Fruit fly (Drosophila melanogaster) whole organism, embryonic: ENCODE measurements around the gene Pat1.

Experiments
- Abd-B ChIP-seq: fragments of 200-800 bp; sonication (Bioruptor generic); optimal IDR thresholded peaks from 2 replicates; lab custom pipeline; 2018; ENCODE audit warnings: missing biosample characterization, mild to moderate bottlenecking, missing genetic modification characterization, moderate library complexity
- Adf1 ChIP-seq: fragments of 200-800 bp; sonication (Bioruptor generic); IDR thresholded peaks from 2 replicates; pipeline ENCODE4 v1.3.6; 2022; ENCODE audit warnings: missing biosample characterization, missing genetic modification characterization
- Aef1 ChIP-seq: fragments of 200-800 bp; sonication (Bioruptor generic); IDR thresholded peaks from 3 replicates; pipeline ENCODE4 v1.3.6; 2022; ENCODE audit warnings: missing biosample characterization, missing genetic modification characterization
- Atf-2 ChIP-seq: fragments of 200-800 bp; sonication (Bioruptor generic); optimal IDR thresholded peaks from 2 replicates; lab custom pipeline; 2016; ENCODE audit warnings: missing biosample characterization, missing genetic modification characterization
- CG11456 ChIP-seq: fragments of 200-800 bp; sonication (Bioruptor generic); IDR thresholded peaks from 3 replicates; pipeline ENCODE4 v1.3.6; 2022; ENCODE audit warnings: missing biosample characterization, missing genetic modification characterization
- CG12104 ChIP-seq: fragments of 200-800 bp; sonication (Bioruptor generic); optimal IDR thresholded peaks from 3 replicates; lab custom pipeline; 2016; ENCODE audit warnings: missing biosample characterization, missing genetic modification characterization
- CG12942 ChIP-seq: fragments of 200-800 bp; sonication (Bioruptor generic); optimal IDR thresholded peaks from 3 replicates; lab custom pipeline; 2016; ENCODE audit warnings: missing biosample characterization, missing genetic modification characterization
- CG13287 ChIP-seq: fragments of 200-800 bp; sonication (Bioruptor generic); IDR thresholded peaks from 2 replicates; pipeline ENCODE4 v1.3.6; 2022; ENCODE audit warnings: missing biosample characterization, missing genetic modification characterization; ENCODE audit not compliant: partially characterized antibody
- CG13775 ChIP-seq: fragments of 200-800 bp; sonication (Bioruptor generic); optimal IDR thresholded peaks from 3 replicates; lab custom pipeline; 2017; ENCODE audit warnings: missing biosample characterization, mild to moderate bottlenecking, missing genetic modification characterization
- CG1602 ChIP-seq: fragments of 200-800 bp; sonication (Bioruptor generic); optimal IDR thresholded peaks from 3 replicates; lab custom pipeline; 2016; ENCODE audit warnings: missing biosample characterization, missing genetic modification characterization
- CG17328 ChIP-seq: fragments of 200-800 bp; sonication (Bioruptor generic); IDR thresholded peaks from 2 replicates; pipeline ENCODE4 v1.3.6; 2022; ENCODE audit warnings: missing biosample characterization, missing genetic modification characterization
- CG17359 ChIP-seq: fragments of 200-800 bp; sonication (Bioruptor generic); optimal IDR thresholded peaks from 3 replicates; lab custom pipeline; 2018; ENCODE audit warnings: missing biosample characterization, mild to moderate bottlenecking, missing genetic modification characterization, moderate library complexity
- CG2875 ChIP-seq: fragments of 200-800 bp; sonication (Bioruptor generic); optimal IDR thresholded peaks from 2 replicates; lab custom pipeline; 2017; ENCODE audit warnings: missing biosample characterization, mild to moderate bottlenecking, missing genetic modification characterization, missing genetic modification reagents
- CG31388 ChIP-seq: fragments of 200-800 bp; sonication (Bioruptor generic); optimal IDR thresholded peaks from 2 replicates; lab custom pipeline; 2016; ENCODE audit warnings: missing biosample characterization, missing genetic modification characterization
- CG32767 ChIP-seq: fragments of 200-800 bp; sonication (Bioruptor generic); IDR thresholded peaks from 2 replicates; pipeline ENCODE4 v1.3.6; 2022; ENCODE audit warnings: missing biosample characterization, missing genetic modification characterization
- CG32772 ChIP-seq: fragments of 200-800 bp; sonication (Bioruptor generic); IDR thresholded peaks from 2 replicates; pipeline ENCODE4 v1.3.6; 2022; ENCODE audit warnings: missing biosample characterization, missing genetic modification characterization
- Doc2 ChIP-seq: fragments of 200-800 bp; sonication (Bioruptor generic); IDR thresholded peaks from 2 replicates; pipeline ENCODE4 v1.3.6; 2022; ENCODE audit warnings: missing biosample characterization, missing genetic modification characterization
- Dref ChIP-seq: fragments of 200-800 bp; sonication (Bioruptor generic); IDR thresholded peaks from 2 replicates; pipeline ENCODE4 v1.3.6; 2022; ENCODE audit warnings: missing biosample characterization, missing genetic modification characterization
- Eip74EF ChIP-seq, 2 experiments: fragments of 200-800 bp in 1 of 2; fragments of >200 bp in 1 of 2; sonication (Bioruptor generic) in 1 of 2; optimal IDR thresholded peaks; 2 replicates each; lab custom pipeline; 2017 to 2019; ENCODE audit warnings: missing biosample characterization in 2 of 2, missing genetic modification characterization in 2 of 2, mild to moderate bottlenecking in 1 of 2, moderate library complexity in 1 of 2
- Fer2 ChIP-seq: fragments of 200-800 bp; sonication (Bioruptor generic); optimal IDR thresholded peaks from 2 replicates; lab custom pipeline; 2018; ENCODE audit warnings: missing biosample characterization, mild to moderate bottlenecking, missing genetic modification characterization, moderate library complexity
- H2.0 ChIP-seq: fragments of 200-800 bp; sonication (Bioruptor generic); IDR thresholded peaks from 2 replicates; pipeline ENCODE4 v1.3.6; 2022; ENCODE audit warnings: missing biosample characterization, missing genetic modification characterization
- HLH54F ChIP-seq: fragments of 200-800 bp; sonication (Bioruptor generic); optimal IDR thresholded peaks from 3 replicates; lab custom pipeline; 2016; ENCODE audit warnings: missing biosample characterization, missing genetic modification characterization
- Hmx ChIP-seq: fragments of 200-800 bp; sonication (Bioruptor generic); optimal IDR thresholded peaks from 2 replicates; lab custom pipeline; 2016; ENCODE audit warnings: missing biosample characterization, missing genetic modification characterization
- Max ChIP-seq: fragments of 200-800 bp; sonication (Bioruptor generic); optimal IDR thresholded peaks from 2 replicates; lab custom pipeline; 2016; ENCODE audit warnings: missing biosample characterization, mild to moderate bottlenecking, missing genetic modification characterization
- Nf-YC ChIP-seq: fragments of 200-800 bp; optimal IDR thresholded peaks from 3 replicates; lab custom pipeline; 2019; ENCODE audit warnings: missing biosample characterization, mild to moderate bottlenecking, missing genetic modification characterization, moderate library complexity
- Oli ChIP-seq: fragments of 200-800 bp; sonication (Bioruptor generic); optimal IDR thresholded peaks from 2 replicates; lab custom pipeline; 2018; ENCODE audit warnings: missing biosample characterization, mild to moderate bottlenecking, missing genetic modification characterization, moderate library complexity
- Rfx ChIP-seq: fragments of 200-800 bp; sonication (Bioruptor generic); IDR thresholded peaks from 2 replicates; pipeline ENCODE4 v1.3.6; 2022; ENCODE audit warnings: missing biosample characterization, missing genetic modification characterization
- Stat92E ChIP-seq, 3 experiments: fragments of >200 bp in 2 of 3; fragments of 200-800 bp in 1 of 3; sonication (Bioruptor generic) in 1 of 3; optimal IDR thresholded peaks; 2 replicates each; lab custom pipeline; 2017 to 2019; ENCODE audit warnings: missing biosample characterization in 3 of 3, missing genetic modification characterization in 3 of 3, mild to moderate bottlenecking in 1 of 3, moderate library complexity in 1 of 3
- Trl ChIP-seq, 3 experiments: fragments of >200 bp in 2 of 3; fragments of 200-800 bp in 1 of 3; sonication (Bioruptor generic) in 1 of 3; optimal IDR thresholded peaks; 2 replicates in 1 of 3; 3 replicates in 2 of 3; lab custom pipeline; 2016 to 2017; ENCODE audit warnings: missing biosample characterization in 1 of 3, missing genetic modification characterization in 1 of 3
- aop ChIP-seq: fragments of 200-800 bp; sonication (Bioruptor generic); IDR thresholded peaks from 2 replicates; pipeline ENCODE4 v1.3.6; 2022; ENCODE audit warnings: missing biosample characterization, missing genetic modification characterization
- ato ChIP-seq: fragments of 200-800 bp; sonication (Bioruptor generic); IDR thresholded peaks from 2 replicates; pipeline ENCODE4 v1.3.6; 2022; ENCODE audit warnings: missing biosample characterization, missing genetic modification characterization; ENCODE audit not compliant: partially characterized antibody
- az2 ChIP-seq: fragments of 200-800 bp; sonication (Bioruptor generic); optimal IDR thresholded peaks from 3 replicates; lab custom pipeline; 2016; ENCODE audit warnings: missing biosample characterization, missing genetic modification characterization
- chm ChIP-seq: fragments of 200-800 bp; sonication (Bioruptor generic); IDR thresholded peaks from 2 replicates; pipeline ENCODE4 v1.3.6; 2022; ENCODE audit warnings: missing biosample characterization, missing genetic modification characterization
- croc ChIP-seq: fragments of 200-800 bp; sonication (Bioruptor generic); conservative IDR thresholded peaks from 3 replicates; pipeline ENCODE4 v1.3.6; 2022; ENCODE audit warnings: missing biosample characterization, missing genetic modification characterization
- gsb-n ChIP-seq: fragments of 200-800 bp; sonication (Bioruptor generic); optimal IDR thresholded peaks from 3 replicates; lab custom pipeline; 2018; ENCODE audit warnings: missing biosample characterization, mild to moderate bottlenecking, missing genetic modification characterization
- ham ChIP-seq: fragments of 200-800 bp; sonication (Bioruptor generic); IDR thresholded peaks from 2 replicates; pipeline ENCODE4 v1.3.6; 2022; ENCODE audit warnings: missing biosample characterization, missing genetic modification characterization
- hbn ChIP-seq: fragments of 200-800 bp; sonication (Bioruptor generic); IDR thresholded peaks from 2 replicates; pipeline ENCODE4 v1.3.6; 2022; ENCODE audit warnings: missing biosample characterization, missing genetic modification characterization; ENCODE audit not compliant: partially characterized antibody
- her ChIP-seq: fragments of 200-800 bp; sonication (Bioruptor generic); optimal IDR thresholded peaks from 2 replicates; lab custom pipeline; 2016; ENCODE audit warnings: missing biosample characterization, missing genetic modification characterization
- lbe ChIP-seq: fragments of 200-800 bp; sonication (Bioruptor generic); optimal IDR thresholded peaks from 2 replicates; lab custom pipeline; 2016; ENCODE audit warnings: missing biosample characterization, mild to moderate bottlenecking, missing genetic modification characterization
- lov ChIP-seq, 2 experiments: fragments of 200-800 bp in 1 of 2; fragments of >200 bp in 1 of 2; sonication (Bioruptor generic) in 1 of 2; IDR thresholded peaks in 1 of 2; optimal IDR thresholded peaks in 1 of 2; 2 replicates in 1 of 2; 3 replicates in 1 of 2; pipeline versions ENCODE4 v1.3.6 to Lab custom; 2017 to 2022; ENCODE audit warnings: missing biosample characterization in 1 of 2, missing genetic modification characterization in 1 of 2
- mirr ChIP-seq: fragments of 200-800 bp; sonication (Bioruptor generic); optimal IDR thresholded peaks from 3 replicates; lab custom pipeline; 2018; ENCODE audit warnings: missing biosample characterization, mild to moderate bottlenecking, missing genetic modification characterization
- onecut ChIP-seq: fragments of 200-800 bp; sonication (Bioruptor generic); IDR thresholded peaks from 2 replicates; pipeline ENCODE4 v1.3.6; 2022; ENCODE audit warnings: missing biosample characterization, missing genetic modification characterization
- p53 ChIP-seq: fragments of 200-800 bp; sonication (Bioruptor generic); optimal IDR thresholded peaks from 2 replicates; lab custom pipeline; 2016; ENCODE audit warnings: missing biosample characterization, missing genetic modification characterization
- pfk ChIP-seq: fragments of 200-800 bp; sonication (Bioruptor generic); optimal IDR thresholded peaks from 2 replicates; lab custom pipeline; 2018; ENCODE audit warnings: missing biosample characterization, mild to moderate bottlenecking, missing genetic modification characterization, moderate library complexity
- pzg ChIP-seq: fragments of 200-800 bp; sonication (Bioruptor generic); optimal IDR thresholded peaks from 3 replicates; lab custom pipeline; 2018; ENCODE audit warnings: missing biosample characterization, mild to moderate bottlenecking, missing genetic modification characterization, moderate library complexity
- row ChIP-seq: fragments of 200-800 bp; sonication (Bioruptor generic); IDR thresholded peaks from 3 replicates; pipeline ENCODE4 v1.3.6; 2022; ENCODE audit warnings: missing biosample characterization, missing genetic modification characterization
- so ChIP-seq: fragments of 200-800 bp; sonication (Bioruptor generic); IDR thresholded peaks from 3 replicates; pipeline ENCODE4 v1.3.6; 2022; ENCODE audit warnings: missing biosample characterization, missing genetic modification characterization
- trh ChIP-seq: fragments of 200-800 bp; sonication (Bioruptor generic); optimal IDR thresholded peaks from 2 replicates; lab custom pipeline; 2016; ENCODE audit warnings: missing biosample characterization, missing genetic modification characterization
- tx ChIP-seq: fragments of 200-800 bp; sonication (Bioruptor generic); optimal IDR thresholded peaks from 2 replicates; lab custom pipeline; 2016; ENCODE audit warnings: missing biosample characterization, missing genetic modification characterization
- unc-4 ChIP-seq: fragments of 200-800 bp; sonication (Bioruptor generic); IDR thresholded peaks from 2 replicates; pipeline ENCODE4 v1.3.6; 2022; ENCODE audit warnings: missing biosample characterization, missing genetic modification characterization; ENCODE audit not compliant: partially characterized antibody
- zen ChIP-seq: fragments of 200-800 bp; sonication (Bioruptor generic); optimal IDR thresholded peaks from 3 replicates; lab custom pipeline; 2018; ENCODE audit warnings: missing biosample characterization, mild to moderate bottlenecking, missing genetic modification characterization, moderate library complexity

Pat1 gene

dm6 chrX:6592093-6592492, 1.5 kb downstream of the Pat1 start (continued):
- no peak for TF ChIP-seq unc-4 (GFP tag; lab: Robert Waterston, UW)
- no peak for TF ChIP-seq Fer2 (tag; lab: Kevin White, UChicago)
- no peak for TF ChIP-seq H2.0 (GFP tag; lab: Robert Waterston, UW)
- TF ChIP-seq CG17359 (tag; lab: Kevin White, UChicago) = peak; percentile 22
- no peak for TF ChIP-seq Oli (tag; lab: Kevin White, UChicago)
- TF ChIP-seq chm (GFP tag; lab: Robert Waterston, UW) = no peak
- no peak for TF ChIP-seq CG32767 (GFP tag; lab: Robert Waterston, UW)
- no peak for TF ChIP-seq CG31388 (GFP tag; lab: Kevin White, UChicago)
- no peak for TF ChIP-seq zen
- no peak for TF ChIP-seq CG12942
- no peak for TF ChIP-seq CG32772 (GFP tag; lab: Robert Waterston, UW)
- no peak for TF ChIP-seq Stat92E (GFP tag; optimal IDR thresholded peaks at IDR 0.05; lab: Kevin White, UChicago)
- no peak for TF ChIP-seq ham
- no peak for TF ChIP-seq lov (optimal IDR thresholded peaks at IDR 0.05; lab: Kevin White, UChicago)
- TF ChIP-seq lov (GFP tag; IDR thresholded peaks at IDR 0.05; lab: Robert Waterston, UW) = no peak
- TF ChIP-seq Aef1 (GFP tag; lab: Robert Waterston, UW) = no peak
- no peak for TF ChIP-seq az2
- TF ChIP-seq CG13775 (GFP tag; lab: Kevin White, UChicago) = no peak
- no peak for TF ChIP-seq CG17328 (GFP tag; lab: Robert Waterston, UW)
- no peak for TF ChIP-seq Dref
- TF ChIP-seq ato (GFP tag; lab: Robert Waterston, UW) = no peak
- TF ChIP-seq CG12104 (GFP tag; lab: Kevin White, UChicago) = peak; percentile 32
- no peak for TF ChIP-seq her (GFP tag; lab: Kevin White, UChicago)
- TF ChIP-seq Adf1 (GFP tag; lab: Robert Waterston, UW) = no peak
- TF ChIP-seq Hmx = no peak
- peak; percentile 19 for TF ChIP-seq mirr
- TF ChIP-seq onecut (GFP tag; lab: Robert Waterston, UW) = peak; percentile 10; the same call in 1 of the 2 replicates
- no peak for TF ChIP-seq hbn (GFP tag; lab: Robert Waterston, UW)
- no peak for TF ChIP-seq Nf-YC (tag; lab: Kevin White, UChicago)
- TF ChIP-seq CG13287 (GFP tag; lab: Robert Waterston, UW) = no peak
- TF ChIP-seq Rfx (GFP tag; lab: Robert Waterston, UW) = no peak
- no peak for TF ChIP-seq croc (GFP tag; lab: Robert Waterston, UW)
- TF ChIP-seq so (GFP tag; lab: Robert Waterston, UW) = no peak
- TF ChIP-seq aop = no peak
- TF ChIP-seq Eip74EF (GFP tag; optimal IDR thresholded peaks at IDR 0.05; lab: Kevin White, UChicago) = no peak
- peak; percentile 37 for TF ChIP-seq CG2875
- no peak for TF ChIP-seq pzg
- no peak for TF ChIP-seq Max
- no peak for TF ChIP-seq CG1602 (GFP tag; lab: Kevin White, UChicago)
- no peak for TF ChIP-seq tx (GFP tag; lab: Kevin White, UChicago)
- TF ChIP-seq row (GFP tag; lab: Robert Waterston, UW) = no peak
- TF ChIP-seq Trl (optimal IDR thresholded peaks at IDR 0.05; lab: Kevin White, UChicago) = no peak
- no peak for TF ChIP-seq Trl (GFP tag; optimal IDR thresholded peaks at IDR 0.05; lab: Kevin White, UChicago)
- TF ChIP-seq CG11456 = no peak
- no peak for TF ChIP-seq Atf-2 (GFP tag; lab: Kevin White, UChicago)
- peak; percentile 6 for TF ChIP-seq pfk (GFP tag; lab: Kevin White, UChicago)
- no peak for TF ChIP-seq Abd-B (GFP tag; lab: Kevin White, UChicago)
- no peak for TF ChIP-seq lbe
- TF ChIP-seq HLH54F = no peak
- TF ChIP-seq p53 (GFP tag; lab: Kevin White, UChicago) = no peak
- TF ChIP-seq trh (GFP tag; lab: Kevin White, UChicago) = no peak
- TF ChIP-seq Doc2 (GFP tag; lab: Robert Waterston, UW) = no peak
- TF ChIP-seq gsb-n (tag; lab: Kevin White, UChicago) = no peak
